Fruit fly (Drosophila melanogaster): ENCODE data around the gene hzg.

The hzg gene

dm6 chr3L:16004401-16005237 lies at the start of gene hzg, which contains the start of gene mRpS31 (continued):
- peak; percentile 16 for TF ChIP-seq OdsH (GFP tag; optimal IDR thresholded peaks at IDR 0.05)
- peak; percentile 69 for TF ChIP-seq pdm3 (GFP tag; optimal IDR thresholded peaks at IDR 0.05)
- peak; percentile 45 for TF ChIP-seq Ets21C (GFP tag; optimal IDR thresholded peaks at IDR 0.05)
- peak; percentile 48 for TF ChIP-seq Hr39 (GFP tag; optimal IDR thresholded peaks at IDR 0.05)
- TF ChIP-seq dac (GFP tag; optimal IDR thresholded peaks at IDR 0.05), result peak; percentile 37
- peak; percentile 24 for TF ChIP-seq cyc (GFP tag; optimal IDR thresholded peaks at IDR 0.05)
- peak; percentile 83 for TF ChIP-seq CG6163 (GFP tag; IDR thresholded peaks at IDR 0.05)
- peak; percentile 49 for TF ChIP-seq CG32006 (GFP tag; optimal IDR thresholded peaks at IDR 0.05)
- TF ChIP-seq ss (GFP tag; optimal IDR thresholded peaks at IDR 0.05), result peak; percentile 70 to 85
- no peak for TF ChIP-seq Eip93F (GFP tag; optimal IDR thresholded peaks at IDR 0.05)

- TF ChIP-seq CG10669 (GFP tag; optimal IDR thresholded peaks at IDR 0.05) (no peak), achi (GFP tag; optimal IDR thresholded peaks at IDR 0.05) (peak; percentile 40), Ets96B (tag; optimal IDR thresholded peaks at IDR 0.05) (peak; percentile 6), cyc (GFP tag; optimal IDR thresholded peaks at IDR 0.05) (no peak), lz (GFP tag; optimal IDR thresholded peaks at IDR 0.05) (peak; percentile 4), topi (GFP tag; optimal IDR thresholded peaks at IDR 0.05) (peak; percentile 12), Ets21C (GFP tag; optimal IDR thresholded peaks at IDR 0.05) (no peak), dac (GFP tag; optimal IDR thresholded peaks at IDR 0.05) (no peak), CG34406 (GFP tag; optimal IDR thresholded peaks at IDR 0.05) (peak; percentile 12), Eip78C (GFP tag) (peak; percentile 71), CG4318 (GFP tag; optimal IDR thresholded peaks at IDR 0.05) (peak; percentile 9), CG9139 (GFP tag; optimal IDR thresholded peaks at IDR 0.05) (no peak), dsx (GFP tag; optimal IDR thresholded peaks at IDR 0.05; ENCODE audit: poor library complexity, severe bottlenecking) (no peak), CG6276 (GFP tag; optimal IDR thresholded peaks at IDR 0.05) (peak; percentile 42), ss (GFP tag; optimal IDR thresholded peaks at IDR 0.05) (no peak), CG11902 (GFP tag; optimal IDR thresholded peaks at IDR 0.05) (no peak), CG16779 (tag; optimal IDR thresholded peaks at IDR 0.05) (no peak), Eip93F (GFP tag; optimal IDR thresholded peaks at IDR 0.05) (no peak), OdsH (GFP tag; optimal IDR thresholded peaks at IDR 0.05) (peak; percentile 40), Sox15 (GFP tag; optimal IDR thresholded peaks at IDR 0.05) (peak; percentile 6), Sox102F (GFP tag; optimal IDR thresholded peaks at IDR 0.05) (no peak), fd59A (GFP tag; optimal IDR thresholded peaks at IDR 0.05) (no peak), net (GFP tag; optimal IDR thresholded peaks at IDR 0.05) (peak; percentile 49), Hr39 (GFP tag; optimal IDR thresholded peaks at IDR 0.05) (peak; percentile 16), Hr38 (GFP tag; optimal IDR thresholded peaks at IDR 0.05) (no peak), CG8119 (GFP tag; IDR thresholded peaks at IDR 0.05) (peak; percentile 71; the same call in 2 of the 3 replicates), CG15336 (GFP tag; IDR thresholded peaks at IDR 0.05) (peak; percentile 71), svp (GFP tag) (peak; percentile 61), CG6854 (GFP tag; optimal IDR thresholded peaks at IDR 0.05) (no peak), CG3032 (tag; optimal IDR thresholded peaks at IDR 0.05) (no peak), Smox (GFP tag; optimal IDR thresholded peaks at IDR 0.05) (no peak), CG1621 (tag; optimal IDR thresholded peaks at IDR 0.05) (no peak), fkh (GFP tag; optimal IDR thresholded peaks at IDR 0.05) (no peak), CG7368 (GFP tag; optimal IDR thresholded peaks at IDR 0.05) (no peak), Hr4 (GFP tag; optimal IDR thresholded peaks at IDR 0.05) (peak; percentile 58), Lpt (GFP tag; optimal IDR thresholded peaks at IDR 0.05) (peak; percentile 1), CG8632 (GFP tag; optimal IDR thresholded peaks at IDR 0.05) (no peak), CG10631 (GFP tag; optimal IDR thresholded peaks at IDR 0.05) (no peak), CG31627 (GFP tag; optimal IDR thresholded peaks at IDR 0.05) (peak; percentile 23), pdm3 (GFP tag; optimal IDR thresholded peaks at IDR 0.05) (peak; percentile 34), salr (GFP tag; optimal IDR thresholded peaks at IDR 0.05) (no peak), CG6792 (GFP tag; optimal IDR thresholded peaks at IDR 0.05) (no peak), Met (GFP tag; optimal IDR thresholded peaks at IDR 0.05) (peak; percentile 11), CG8319 (GFP tag; optimal IDR thresholded peaks at IDR 0.05) (no peak), Gug (GFP tag; IDR thresholded peaks at IDR 0.05) (no peak; the same call in 1 of the 2 replicates), vri (GFP tag; optimal IDR thresholded peaks at IDR 0.05) (no peak)
Observed at dm6 chr3L:16054095-16054494, 49.6 kb upstream of the hzg start.

All from whole organism, prepupa.